Worm (Caenorhabditis elegans) whole organism, mixed stage, embryonic: Measurements from ENCODE around the gene F21D5.7.

Source experiments
- M03D4.4 ChIP-seq: sonication (generic microtip); optimal IDR thresholded peaks from 2 replicates; lab custom pipeline; 2017; ENCODE audit warnings: mild to moderate bottlenecking, missing genetic modification characterization, missing compliant biosample characterization
- bed-3 ChIP-seq: fragments of 200-800 bp; sonication (Bioruptor generic); optimal IDR thresholded peaks from 3 replicates; lab custom pipeline; 2018; ENCODE audit warnings: mild to moderate bottlenecking, missing genetic modification characterization, moderate library complexity, missing compliant biosample characterization
- blmp-1 ChIP-seq: fragments of 150-350 bp; optimal IDR thresholded peaks from 2 replicates; lab custom pipeline; 2014; ENCODE audit warnings: missing biosample characterization, missing genetic modification characterization
- ceh-39 ChIP-seq: fragments of 150-350 bp; optimal IDR thresholded peaks from 2 replicates; lab custom pipeline; 2014; ENCODE audit warnings: missing biosample characterization, missing genetic modification characterization
- ceh-43 ChIP-seq: fragments of 200-800 bp; sonication (Bioruptor generic); optimal IDR thresholded peaks from 2 replicates; lab custom pipeline; 2018; ENCODE audit warnings: mild to moderate bottlenecking, missing genetic modification characterization, moderate library complexity, missing compliant biosample characterization
- ceh-83 ChIP-seq: fragments of 200-800 bp; sonication (Bioruptor generic); optimal IDR thresholded peaks from 2 replicates; lab custom pipeline; 2018; ENCODE audit warnings: mild to moderate bottlenecking, missing genetic modification characterization, missing compliant biosample characterization
- ces-1 ChIP-seq: fragments of 150-350 bp; optimal IDR thresholded peaks from 2 replicates; lab custom pipeline; 2014; ENCODE audit warnings: missing biosample characterization, missing genetic modification reagents, missing genetic modification characterization
- cnd-1 ChIP-seq: fragments of 200-800 bp; sonication (Bioruptor generic); optimal IDR thresholded peaks from 2 replicates; lab custom pipeline; 2018; ENCODE audit warnings: mild to moderate bottlenecking, missing genetic modification characterization, missing compliant biosample characterization
- drap-1 ChIP-seq: fragments of 200-800 bp; sonication (Bioruptor generic); optimal IDR thresholded peaks from 3 replicates; lab custom pipeline; 2018; ENCODE audit warnings: mild to moderate bottlenecking, missing genetic modification characterization, missing compliant biosample characterization
- elt-1 ChIP-seq: sonication (generic microtip); optimal IDR thresholded peaks from 2 replicates; lab custom pipeline; 2017; ENCODE audit warnings: missing genetic modification characterization, mild to moderate bottlenecking, missing compliant biosample characterization, antibody characterized with exemption, moderate library complexity, borderline replicate concordance; ENCODE audit not compliant: insufficient read depth
- elt-3 ChIP-seq: fragments of 150-350 bp; optimal IDR thresholded peaks from 2 replicates; lab custom pipeline; 2014; ENCODE audit warnings: missing biosample characterization, missing genetic modification characterization
- flh-1 ChIP-seq: fragments of 200-800 bp; sonication (Bioruptor generic); optimal IDR thresholded peaks from 2 replicates; lab custom pipeline; 2018; ENCODE audit warnings: mild to moderate bottlenecking, missing genetic modification characterization, moderate library complexity, missing compliant biosample characterization
- ham-2 ChIP-seq: fragments of 200-800 bp; sonication (Bioruptor generic); optimal IDR thresholded peaks from 2 replicates; lab custom pipeline; 2018; ENCODE audit warnings: mild to moderate bottlenecking, missing genetic modification characterization, missing compliant biosample characterization
- hlh-1 ChIP-seq: fragments of 150-350 bp; optimal IDR thresholded peaks from 2 replicates; lab custom pipeline; 2014; ENCODE audit warnings: missing biosample characterization, missing genetic modification reagents, missing genetic modification characterization
- lin-13 ChIP-seq: fragments of 150-350 bp; optimal IDR thresholded peaks from 2 replicates; lab custom pipeline; 2014; ENCODE audit warnings: missing biosample characterization, missing genetic modification characterization
- lin-32 ChIP-seq: fragments of 200-800 bp; sonication (Bioruptor generic); optimal IDR thresholded peaks from 2 replicates; lab custom pipeline; 2018; ENCODE audit warnings: mild to moderate bottlenecking, missing genetic modification characterization, missing compliant biosample characterization
- lsy-2 ChIP-seq: fragments of 150-350 bp; optimal IDR thresholded peaks from 2 replicates; lab custom pipeline; 2014; ENCODE audit warnings: missing biosample characterization, missing genetic modification characterization
- mab-5 ChIP-seq: fragments of 150-350 bp; optimal IDR thresholded peaks from 2 replicates; lab custom pipeline; 2014; ENCODE audit warnings: missing biosample characterization, missing genetic modification characterization
- mep-1 ChIP-seq: fragments of 150-350 bp; optimal IDR thresholded peaks from 2 replicates; lab custom pipeline; 2017; ENCODE audit warnings: missing biosample characterization, missing genetic modification reagents, missing genetic modification characterization, inconsistent platforms
- mls-2 ChIP-seq: sonication (generic microtip); optimal IDR thresholded peaks from 2 replicates; lab custom pipeline; 2016; ENCODE audit warnings: mild to moderate bottlenecking, missing genetic modification characterization, moderate library complexity, missing compliant biosample characterization
- nhr-12 ChIP-seq: fragments of 150-350 bp; optimal IDR thresholded peaks from 2 replicates; lab custom pipeline; 2014; ENCODE audit warnings: missing biosample characterization, missing genetic modification characterization
- nhr-2 ChIP-seq: fragments of 150-350 bp; optimal IDR thresholded peaks from 2 replicates; lab custom pipeline; 2014; ENCODE audit warnings: missing biosample characterization, missing genetic modification characterization
- nhr-237 ChIP-seq: fragments of 150-350 bp; optimal IDR thresholded peaks from 2 replicates; lab custom pipeline; 2014; ENCODE audit warnings: missing biosample characterization, missing genetic modification characterization
- nhr-28 ChIP-seq: fragments of 150-350 bp; optimal IDR thresholded peaks from 2 replicates; lab custom pipeline; 2014; ENCODE audit warnings: missing biosample characterization, missing genetic modification characterization
- nhr-76 ChIP-seq: sonication (generic microtip); optimal IDR thresholded peaks from 2 replicates; lab custom pipeline; 2017; ENCODE audit warnings: missing biosample characterization, missing genetic modification characterization
- pha-4 ChIP-seq: fragments of 150-350 bp; optimal IDR thresholded peaks from 2 replicates; lab custom pipeline; 2018; ENCODE audit warnings: missing biosample characterization, missing genetic modification reagents, missing genetic modification characterization
- sem-2 ChIP-seq: fragments of 200-800 bp; sonication (Bioruptor generic); optimal IDR thresholded peaks from 2 replicates; lab custom pipeline; 2018; ENCODE audit warnings: mild to moderate bottlenecking, missing genetic modification characterization, missing compliant biosample characterization
- snpc-4 ChIP-seq: fragments of 150-350 bp; optimal IDR thresholded peaks from 2 replicates; lab custom pipeline; 2014; ENCODE audit warnings: missing biosample characterization, missing genetic modification characterization
- sptf-1 ChIP-seq: sonication (generic microtip); optimal IDR thresholded peaks from 2 replicates; lab custom pipeline; 2017; ENCODE audit warnings: mild to moderate bottlenecking, missing genetic modification characterization, moderate library complexity, missing compliant biosample characterization
- tbx-8 ChIP-seq: fragments of 200-800 bp; sonication (Bioruptor generic); optimal IDR thresholded peaks from 2 replicates; lab custom pipeline; 2018; ENCODE audit warnings: mild to moderate bottlenecking, missing genetic modification characterization, moderate library complexity, missing compliant biosample characterization
- unc-120 ChIP-seq: sonication (generic microtip); optimal IDR thresholded peaks from 2 replicates; lab custom pipeline; 2017; ENCODE audit warnings: missing genetic modification characterization, missing compliant biosample characterization; ENCODE audit not compliant: poor library complexity, severe bottlenecking
- unc-39 ChIP-seq: fragments of 150-350 bp; optimal IDR thresholded peaks from 2 replicates; lab custom pipeline; 2014; ENCODE audit warnings: missing biosample characterization, missing genetic modification characterization
- unc-62 ChIP-seq: fragments of 150-350 bp; optimal IDR thresholded peaks from 2 replicates; lab custom pipeline; 2014; ENCODE audit warnings: missing biosample characterization, missing genetic modification reagents, missing genetic modification characterization
- zip-8 ChIP-seq: fragments of 150-350 bp; optimal IDR thresholded peaks from 2 replicates; lab custom pipeline; 2014; ENCODE audit warnings: missing biosample characterization, missing genetic modification characterization
- ztf-11 ChIP-seq: fragments of 150-350 bp; optimal IDR thresholded peaks from 2 replicates; lab custom pipeline; 2014; ENCODE audit warnings: missing biosample characterization, missing genetic modification characterization

Gene F21D5.7

DNA sequence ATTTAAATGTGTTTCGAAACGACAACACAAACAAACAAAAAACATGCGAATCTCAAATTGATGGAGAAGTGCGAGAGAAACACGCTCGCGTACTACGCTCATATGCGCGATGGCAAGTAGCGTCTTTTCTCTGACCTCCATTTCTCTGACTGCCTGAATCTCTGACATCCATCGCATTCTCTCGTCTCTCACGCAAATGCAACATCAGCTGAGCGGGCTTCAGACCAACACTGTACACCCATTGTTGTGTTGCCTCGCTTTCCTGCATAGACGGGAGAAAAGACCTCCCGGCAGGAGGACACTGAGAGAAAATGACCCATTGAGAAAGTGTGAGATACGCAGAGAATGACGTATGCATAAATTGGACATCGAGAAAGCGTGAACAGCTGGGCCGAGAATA, 38.7 kb upstream of the F21D5.7 start:
- TF ChIP-seq hlh-1 (tag; lab: Kevin White, UChicago) (peak; percentile 93), nhr-237 (tag; lab: Kevin White, UChicago) (peak; percentile 56), pha-4 (peak; percentile 77), M03D4.4 (tag; lab: Kevin White, UChicago) (peak; percentile 54), nhr-12 (tag; lab: Kevin White, UChicago) (no peak), elt-1 (tag; lab: Kevin White, UChicago) (peak; percentile 45), elt-3 (peak; percentile 5), nhr-2 (tag; lab: Kevin White, UChicago) (peak; percentile 26), sem-2 (GFP tag; lab: Kevin White, UChicago) (no peak), flh-1 (no peak), lin-32 (GFP tag; lab: Kevin White, UChicago) (peak; percentile 74), blmp-1 (no peak), unc-39 (tag; lab: Kevin White, UChicago) (no peak), lsy-2 (tag; lab: Kevin White, UChicago) (peak; percentile 69), sptf-1 (tag; lab: Kevin White, UChicago) (peak; percentile 78), ceh-43 (GFP tag; lab: Kevin White, UChicago) (peak; percentile 31), nhr-76 (tag; lab: Kevin White, UChicago) (no peak), mab-5 (tag; lab: Kevin White, UChicago) (no peak), unc-120 (peak; percentile 95), ces-1 (GFP tag; lab: Kevin White, UChicago) (peak; percentile 53), ceh-83 (GFP tag; lab: Kevin White, UChicago) (peak; percentile 52), cnd-1 (tag; lab: Kevin White, UChicago) (peak; percentile 83), nhr-28 (tag; lab: Kevin White, UChicago) (no peak), bed-3 (GFP tag; lab: Kevin White, UChicago) (peak; percentile 14), ceh-39 (tag; lab: Kevin White, UChicago) (no peak), snpc-4 (no peak), zip-8 (tag; lab: Kevin White, UChicago) (no peak), drap-1 (GFP tag; lab: Kevin White, UChicago) (peak; percentile 75), tbx-8 (GFP tag; lab: Kevin White, UChicago) (peak; percentile 21), ztf-11 (peak; percentile 74), ham-2 (GFP tag; lab: Kevin White, UChicago) (peak; percentile 98), mls-2 (tag; lab: Kevin White, UChicago) (peak; percentile 74), mep-1 (tag; lab: Kevin White, UChicago) (peak; percentile 84), unc-62 (GFP tag; lab: Kevin White, UChicago) (peak; percentile 84), lin-13 (tag; lab: Kevin White, UChicago) (peak; percentile 75)

DNA sequence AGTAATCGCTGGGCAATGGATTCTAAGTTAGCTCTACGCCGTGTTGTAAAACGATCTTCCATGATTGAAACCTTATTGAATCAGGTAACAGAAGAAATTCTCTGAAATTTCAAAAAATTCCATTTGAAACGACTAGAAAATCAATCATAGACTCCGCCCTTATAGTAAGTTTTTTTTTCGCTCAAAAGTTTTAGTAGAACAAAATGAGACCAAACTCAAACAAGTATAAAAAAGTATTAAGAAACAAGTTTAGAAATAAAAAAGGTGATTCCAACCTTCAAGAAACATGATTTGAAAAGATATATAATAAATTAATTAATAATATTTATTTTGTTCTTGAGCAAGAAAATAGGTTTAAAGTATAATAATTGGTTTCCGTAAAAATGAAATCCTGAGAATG, 34.5 kb upstream of the F21D5.7 start, which contains the start of gene C33D9.6:
C33D9.6 (minus strand) TSS at position 101 of the 400 bp plus-strand sequence.
- TF ChIP-seq elt-3 (no peak), hlh-1 (tag; lab: Kevin White, UChicago) (no peak), cnd-1 (tag; lab: Kevin White, UChicago) (no peak), snpc-4 (no peak), nhr-12 (tag; lab: Kevin White, UChicago) (no peak), lsy-2 (tag; lab: Kevin White, UChicago) (no peak), zip-8 (tag; lab: Kevin White, UChicago) (no peak), sem-2 (GFP tag; lab: Kevin White, UChicago) (no peak), nhr-2 (tag; lab: Kevin White, UChicago) (no peak), blmp-1 (no peak), ceh-83 (GFP tag; lab: Kevin White, UChicago) (no peak), elt-1 (tag; lab: Kevin White, UChicago) (no peak), flh-1 (no peak), ztf-11 (no peak)

DNA sequence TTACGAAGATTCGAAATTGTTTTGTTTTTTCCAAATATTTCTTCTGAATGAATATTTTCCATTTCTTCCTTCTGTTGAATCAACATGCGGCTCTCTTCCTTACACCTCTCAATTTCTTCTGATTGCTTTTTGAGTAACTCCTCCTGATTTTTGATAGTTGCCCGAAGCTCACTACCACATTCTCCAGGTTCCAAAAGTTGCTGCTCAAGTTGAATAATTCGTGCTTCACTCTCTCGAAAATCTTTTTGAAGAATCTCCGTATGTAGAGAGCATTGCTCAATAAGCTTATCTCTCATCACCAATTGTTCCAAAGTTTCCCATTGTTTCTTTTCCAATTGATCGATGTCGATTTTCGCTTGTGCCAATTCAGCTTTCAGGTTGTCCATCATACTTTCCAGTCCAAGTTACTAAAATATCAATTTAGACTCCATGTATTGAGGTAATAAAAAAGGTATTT, 29.3 kb upstream of the F21D5.7 start, which contains the start of gene F20C5.6:
F20C5.6 (minus strand) TSS at position 407 of the 457 bp plus-strand sequence.
- TF ChIP-seq nhr-76 (tag; lab: Kevin White, UChicago) (no peak), unc-62 (GFP tag; lab: Kevin White, UChicago) (no peak)
- TF ChIP-seq, all 35 proteins: peak for 0
